Worm (Caenorhabditis elegans) whole organism, midembryonic: Measurements from ENCODE around the gene F38H4.5.

Experiments
- flt-1 ChIP-seq: fragments of 200-800 bp; sonication (Bioruptor generic); IDR thresholded peaks from 2 replicates; pipeline ENCODE4 v1.3.6; 2022; ENCODE audit warnings: missing genetic modification characterization, missing compliant biosample characterization
- ztf-23 ChIP-seq: fragments of 200-800 bp; sonication (Bioruptor generic); IDR thresholded peaks from 2 replicates; pipeline ENCODE4 v1.3.6; 2022; ENCODE audit warnings: missing genetic modification reagents, missing genetic modification characterization, missing compliant biosample characterization

DNA sequence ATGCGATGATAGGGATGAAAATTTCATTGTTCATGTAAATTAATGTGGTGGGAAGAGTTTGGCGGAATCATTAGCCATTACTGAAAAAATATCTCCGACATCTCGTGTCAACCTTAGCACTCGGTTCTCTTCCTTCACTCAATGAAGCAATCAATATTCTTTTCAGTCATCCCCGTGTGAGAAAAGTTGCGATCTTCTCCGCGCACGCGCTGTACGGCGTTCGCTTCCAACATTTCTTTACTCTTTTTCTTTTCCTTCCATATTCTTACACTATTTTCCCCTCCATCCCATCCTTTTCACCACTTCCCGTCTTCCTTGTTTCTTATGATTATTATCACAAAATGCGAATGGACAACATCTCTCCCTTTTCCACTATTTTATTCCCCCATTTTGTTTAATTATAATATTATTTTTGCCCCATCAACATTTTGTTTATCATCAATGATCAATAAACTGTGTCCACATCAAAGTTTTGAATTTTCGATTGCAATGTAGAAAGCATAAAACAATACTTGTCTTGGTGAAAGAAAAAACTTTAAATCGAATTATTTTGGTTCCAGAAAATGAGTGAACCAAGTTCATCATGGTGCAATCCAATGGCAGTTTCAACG lies 8.1 kb downstream of the F38H4.5 start, which contains the start of gene mob-1:
- TF ChIP-seq ztf-23 (GFP tag; lab: Robert Waterston, UW): no peak
- no peak for TF ChIP-seq flt-1 (GFP tag; lab: Robert Waterston, UW)
